Fruit fly (Drosophila melanogaster) whole organism, embryonic: ENCODE data around the gene Dh31.

Experiments used
- Abd-B ChIP-seq: fragments of 200-800 bp; sonication (Bioruptor generic); optimal IDR thresholded peaks from 2 replicates; lab custom pipeline; 2018; ENCODE audit warnings: missing biosample characterization, mild to moderate bottlenecking, missing genetic modification characterization, moderate library complexity
- Antp ChIP-seq: fragments of 200-800 bp; sonication (Bioruptor generic); optimal IDR thresholded peaks from 3 replicates; lab custom pipeline; 2016; ENCODE audit warnings: missing biosample characterization, missing genetic modification characterization
- CG10267 ChIP-seq: fragments of 200-800 bp; sonication (Bioruptor generic); optimal IDR thresholded peaks from 2 replicates; lab custom pipeline; 2018; ENCODE audit warnings: missing biosample characterization, mild to moderate bottlenecking, missing genetic modification characterization, moderate library complexity
- CG10959 ChIP-seq: fragments of 200-800 bp; sonication (Bioruptor generic); IDR thresholded peaks from 2 replicates; pipeline ENCODE4 v1.3.6; 2022; ENCODE audit warnings: missing biosample characterization, missing genetic modification characterization
- CG12155 ChIP-seq: fragments of 200-800 bp; sonication (Bioruptor generic); optimal IDR thresholded peaks from 3 replicates; lab custom pipeline; 2016; ENCODE audit warnings: missing biosample characterization, missing genetic modification characterization
- CG14667 ChIP-seq: fragments of 200-800 bp; sonication (Bioruptor generic); IDR thresholded peaks from 2 replicates; pipeline ENCODE4 v1.3.6; 2022; ENCODE audit warnings: missing biosample characterization, missing genetic modification characterization
- CG15269 ChIP-seq: fragments of 200-800 bp; sonication (Bioruptor generic); optimal IDR thresholded peaks from 2 replicates; lab custom pipeline; 2018; ENCODE audit warnings: missing biosample characterization, mild to moderate bottlenecking, missing genetic modification characterization, moderate library complexity
- CG1529 ChIP-seq: fragments of 200-800 bp; sonication (Bioruptor generic); optimal IDR thresholded peaks from 3 replicates; lab custom pipeline; 2018; ENCODE audit warnings: missing biosample characterization, missing genetic modification characterization
- CG16815 ChIP-seq: fragments of 200-800 bp; sonication (Bioruptor generic); optimal IDR thresholded peaks from 3 replicates; lab custom pipeline; 2017; ENCODE audit warnings: missing biosample characterization, mild to moderate bottlenecking, missing genetic modification characterization
- CG17568 ChIP-seq: fragments of 200-800 bp; sonication (Bioruptor generic); optimal IDR thresholded peaks from 2 replicates; lab custom pipeline; 2018; ENCODE audit warnings: missing biosample characterization, mild to moderate bottlenecking, missing genetic modification characterization, moderate library complexity
- CG1792 ChIP-seq: fragments of 200-800 bp; sonication (Bioruptor generic); optimal IDR thresholded peaks from 2 replicates; lab custom pipeline; 2016; ENCODE audit warnings: missing biosample characterization, missing genetic modification characterization
- CG2202 ChIP-seq: fragments of 200-800 bp; sonication (Bioruptor generic); optimal IDR thresholded peaks from 2 replicates; lab custom pipeline; 2018; ENCODE audit warnings: missing biosample characterization, mild to moderate bottlenecking, missing genetic modification characterization
- CG33213 ChIP-seq: fragments of 200-800 bp; sonication (Bioruptor generic); optimal IDR thresholded peaks from 3 replicates; lab custom pipeline; 2016; ENCODE audit warnings: missing biosample characterization, missing genetic modification characterization
- CG33557 ChIP-seq: fragments of 200-800 bp; sonication (Bioruptor generic); optimal IDR thresholded peaks from 2 replicates; lab custom pipeline; 2019; ENCODE audit warnings: missing biosample characterization, mild to moderate bottlenecking, missing genetic modification characterization, moderate library complexity
- CG3995 ChIP-seq: fragments of 200-800 bp; sonication (Bioruptor generic); optimal IDR thresholded peaks from 3 replicates; lab custom pipeline; 2016; ENCODE audit warnings: missing biosample characterization, missing genetic modification characterization
- CG5180 ChIP-seq: fragments of 200-800 bp; sonication (Bioruptor generic); optimal IDR thresholded peaks from 3 replicates; lab custom pipeline; 2017; ENCODE audit warnings: missing biosample characterization, missing genetic modification characterization, mild to moderate bottlenecking, moderate library complexity, missing genetic modification reagents
- CG7271 ChIP-seq: fragments of 200-800 bp; sonication (Bioruptor generic); optimal IDR thresholded peaks from 2 replicates; lab custom pipeline; 2018; ENCODE audit warnings: missing biosample characterization, mild to moderate bottlenecking, missing genetic modification characterization, moderate library complexity
- CG7963 ChIP-seq: fragments of 200-800 bp; sonication (Bioruptor generic); IDR thresholded peaks from 3 replicates; pipeline ENCODE4 v1.3.6; 2022; ENCODE audit warnings: missing biosample characterization, missing genetic modification characterization; ENCODE audit not compliant: partially characterized antibody
- CG7987 ChIP-seq: fragments of 200-800 bp; sonication (Bioruptor generic); optimal IDR thresholded peaks from 2 replicates; lab custom pipeline; 2018; ENCODE audit warnings: missing biosample characterization, mild to moderate bottlenecking, missing genetic modification characterization, moderate library complexity
- CG8089 ChIP-seq: fragments of 200-800 bp; sonication (Bioruptor generic); optimal IDR thresholded peaks from 3 replicates; lab custom pipeline; 2016; ENCODE audit warnings: missing biosample characterization, missing genetic modification characterization
- CG9817 ChIP-seq: fragments of 200-800 bp; sonication (Bioruptor generic); optimal IDR thresholded peaks from 2 replicates; lab custom pipeline; 2018; ENCODE audit warnings: missing biosample characterization, mild to moderate bottlenecking, missing genetic modification characterization, moderate library complexity
- CG9876 ChIP-seq: fragments of 200-800 bp; sonication (Bioruptor generic); optimal IDR thresholded peaks from 2 replicates; lab custom pipeline; 2016; ENCODE audit warnings: missing biosample characterization, missing genetic modification characterization
- Camta ChIP-seq: fragments of 200-800 bp; sonication (Bioruptor generic); optimal IDR thresholded peaks from 2 replicates; lab custom pipeline; 2016; ENCODE audit warnings: missing biosample characterization, missing genetic modification characterization
- Fer3 ChIP-seq: fragments of 200-800 bp; sonication (Bioruptor generic); optimal IDR thresholded peaks from 2 replicates; lab custom pipeline; 2018; ENCODE audit warnings: missing biosample characterization, mild to moderate bottlenecking, missing genetic modification characterization, moderate library complexity
- Hsf ChIP-seq: fragments of 200-800 bp; sonication (Bioruptor generic); optimal IDR thresholded peaks from 3 replicates; lab custom pipeline; 2016; ENCODE audit warnings: missing biosample characterization, missing genetic modification characterization
- MTF-1 ChIP-seq: fragments of 200-800 bp; sonication (Bioruptor generic); optimal IDR thresholded peaks from 2 replicates; lab custom pipeline; 2018; ENCODE audit warnings: missing biosample characterization, mild to moderate bottlenecking, missing genetic modification characterization, borderline replicate concordance
- Neu2 ChIP-seq: fragments of 200-800 bp; sonication (Bioruptor generic); optimal IDR thresholded peaks from 3 replicates; lab custom pipeline; 2016; ENCODE audit warnings: missing biosample characterization, missing genetic modification characterization, borderline replicate concordance
- ab ChIP-seq: fragments of 200-800 bp; sonication (Bioruptor generic); optimal IDR thresholded peaks from 2 replicates; lab custom pipeline; 2016; ENCODE audit warnings: missing biosample characterization, missing genetic modification characterization
- ara ChIP-seq: fragments of 200-800 bp; sonication (Bioruptor generic); IDR thresholded peaks from 2 replicates; pipeline ENCODE4 v1.3.6; 2022; ENCODE audit warnings: missing biosample characterization, missing genetic modification characterization
- cas ChIP-seq: fragments of 200-800 bp; sonication (Bioruptor generic); IDR thresholded peaks from 2 replicates; pipeline ENCODE4 v1.3.6; 2022; ENCODE audit warnings: missing biosample characterization, missing genetic modification characterization
- chn ChIP-seq: fragments of 200-800 bp; sonication (Bioruptor generic); optimal IDR thresholded peaks from 2 replicates; lab custom pipeline; 2016; ENCODE audit warnings: missing biosample characterization, missing genetic modification characterization
- ems ChIP-seq: fragments of 200-800 bp; sonication (Bioruptor generic); optimal IDR thresholded peaks from 3 replicates; lab custom pipeline; 2016; ENCODE audit warnings: missing biosample characterization, missing genetic modification characterization
- gce ChIP-seq: fragments of 200-800 bp; sonication (Bioruptor generic); IDR thresholded peaks from 3 replicates; pipeline ENCODE4 v1.3.6; 2022; ENCODE audit warnings: missing biosample characterization, missing genetic modification characterization
- gro ChIP-seq: fragments of 200-800 bp; sonication (Bioruptor generic); optimal IDR thresholded peaks from 2 replicates; lab custom pipeline; 2016; ENCODE audit warnings: missing biosample characterization, missing genetic modification characterization
- insv ChIP-seq, 2 experiments: fragments of 200-800 bp; sonication (Bioruptor generic); optimal IDR thresholded peaks; 3 replicates each; lab custom pipeline; 2016 to 2018; ENCODE audit warnings: missing biosample characterization in 2 of 2, missing genetic modification characterization in 2 of 2
- jing ChIP-seq: fragments of 200-800 bp; sonication (Bioruptor generic); optimal IDR thresholded peaks from 2 replicates; lab custom pipeline; 2018; ENCODE audit warnings: missing biosample characterization, mild to moderate bottlenecking, missing genetic modification characterization
- klu ChIP-seq: fragments of 200-800 bp; sonication (Bioruptor generic); IDR thresholded peaks from 2 replicates; pipeline ENCODE4 v1.3.6; 2022; ENCODE audit warnings: missing biosample characterization, missing genetic modification characterization
- luna ChIP-seq: fragments of 200-800 bp; sonication (Bioruptor generic); optimal IDR thresholded peaks from 2 replicates; lab custom pipeline; 2016; ENCODE audit warnings: missing biosample characterization, missing genetic modification characterization
- org-1 ChIP-seq: fragments of 200-800 bp; sonication (Bioruptor generic); optimal IDR thresholded peaks from 2 replicates; lab custom pipeline; 2017; ENCODE audit warnings: missing biosample characterization, missing genetic modification characterization
- phol ChIP-seq: fragments of 200-800 bp; sonication (Bioruptor generic); optimal IDR thresholded peaks from 3 replicates; lab custom pipeline; 2018; ENCODE audit warnings: missing biosample characterization, mild to moderate bottlenecking, missing genetic modification characterization, moderate library complexity
- run ChIP-seq: fragments of 200-800 bp; sonication (Bioruptor generic); optimal IDR thresholded peaks from 3 replicates; lab custom pipeline; 2018; ENCODE audit warnings: missing biosample characterization, mild to moderate bottlenecking, missing genetic modification characterization
- sc ChIP-seq, 3 experiments: fragments of >200 bp in 2 of 3; fragments of 200-800 bp in 1 of 3; sonication (Bioruptor generic) in 1 of 3; optimal IDR thresholded peaks; 2 replicates in 2 of 3; 3 replicates in 1 of 3; lab custom pipeline; 2017; ENCODE audit warnings: mild to moderate bottlenecking in 1 of 3, missing biosample characterization in 1 of 3, missing genetic modification characterization in 1 of 3, missing genetic modification reagents in 1 of 3
- scrt ChIP-seq: fragments of 200-800 bp; sonication (Bioruptor generic); optimal IDR thresholded peaks from 2 replicates; lab custom pipeline; 2018; ENCODE audit warnings: missing biosample characterization, mild to moderate bottlenecking, missing genetic modification characterization, moderate library complexity
- slbo ChIP-seq: fragments of 200-800 bp; sonication (Bioruptor generic); IDR thresholded peaks from 2 replicates; pipeline ENCODE4 v1.3.6; 2022; ENCODE audit warnings: missing biosample characterization, missing genetic modification characterization
- sr ChIP-seq: fragments of 200-800 bp; sonication (Bioruptor generic); IDR thresholded peaks from 3 replicates; pipeline ENCODE4 v1.3.6; 2022; ENCODE audit warnings: missing biosample characterization, missing genetic modification characterization
- sug ChIP-seq: fragments of 200-800 bp; optimal IDR thresholded peaks from 2 replicates; lab custom pipeline; 2019; ENCODE audit warnings: missing biosample characterization, mild to moderate bottlenecking, missing genetic modification characterization, moderate library complexity
- tgo ChIP-seq: fragments of 200-800 bp; sonication (Bioruptor generic); IDR thresholded peaks from 3 replicates; pipeline ENCODE4 v1.3.6; 2022; ENCODE audit warnings: missing biosample characterization, missing genetic modification characterization
- tx ChIP-seq: fragments of 200-800 bp; sonication (Bioruptor generic); optimal IDR thresholded peaks from 2 replicates; lab custom pipeline; 2016; ENCODE audit warnings: missing biosample characterization, missing genetic modification characterization

The Dh31 gene

dm6 chr2L:8534515-8535295, 28.1 kb upstream of the Dh31 start (continued):
- TF ChIP-seq CG16815 (peak; percentile 88), cas (GFP tag; lab: Robert Waterston, UW) (peak; percentile 74), CG12155 (GFP tag; lab: Kevin White, UChicago) (peak; percentile 82), Camta (GFP tag; lab: Kevin White, UChicago) (peak; percentile 79), Fer3 (tag; lab: Kevin White, UChicago) (peak; percentile 93), gce (GFP tag; lab: Robert Waterston, UW) (peak; percentile 90), CG10959 (GFP tag; lab: Robert Waterston, UW) (peak; percentile 78), jing (GFP tag; lab: Kevin White, UChicago) (peak; percentile 98), CG5180 (GFP tag; lab: Kevin White, UChicago) (peak; percentile 91), run (tag; lab: Kevin White, UChicago) (peak; percentile 96), CG33557 (GFP tag; lab: Kevin White, UChicago) (peak; percentile 84), CG3995 (GFP tag; lab: Kevin White, UChicago) (peak; percentile 20), CG14667 (GFP tag; lab: Robert Waterston, UW) (no peak; the same call in none of the 2 replicates), CG9876 (GFP tag; lab: Kevin White, UChicago) (peak; percentile 39), org-1 (GFP tag; lab: Kevin White, UChicago) (peak; percentile 93), scrt (peak; percentile 85), luna (GFP tag; lab: Kevin White, UChicago) (no peak), tgo (GFP tag; lab: Robert Waterston, UW) (peak; percentile 94), CG10267 (peak; percentile 86), MTF-1 (GFP tag; lab: Kevin White, UChicago) (peak; percentile 73), Abd-B (GFP tag; lab: Kevin White, UChicago) (peak; percentile 96), CG7963 (no peak), CG8089 (GFP tag; lab: Kevin White, UChicago) (peak; percentile 83), CG2202 (tag; lab: Kevin White, UChicago) (peak; percentile 89), chn (GFP tag; lab: Kevin White, UChicago) (peak; percentile 92), Hsf (GFP tag; lab: Kevin White, UChicago) (peak; percentile 90), tx (GFP tag; lab: Kevin White, UChicago) (peak; percentile 74), Antp (peak; percentile 75), gro (no peak), CG17568 (GFP tag; lab: Kevin White, UChicago) (peak; percentile 94), ems (peak; percentile 90), CG1792 (GFP tag; lab: Kevin White, UChicago) (peak; percentile 40), CG15269 (tag; lab: Kevin White, UChicago) (peak; percentile 96), sr (GFP tag; lab: Robert Waterston, UW) (peak; percentile 70; the same call in 2 of the 3 replicates), slbo (GFP tag; lab: Robert Waterston, UW) (peak; percentile 85), phol (tag; lab: Kevin White, UChicago) (peak; percentile 97), sc (optimal IDR thresholded peaks at IDR 0.05; lab: Kevin White, UChicago) (no peak), sc (GFP tag; optimal IDR thresholded peaks at IDR 0.05; lab: Kevin White, UChicago) (peak; percentile 97), CG1529 (GFP tag; lab: Kevin White, UChicago) (peak; percentile 98), ara (peak; percentile 91), klu (GFP tag; lab: Robert Waterston, UW) (peak; percentile 82), sug (tag; lab: Kevin White, UChicago) (peak; percentile 78), CG9817 (tag; lab: Kevin White, UChicago) (peak; percentile 93), insv (GFP tag; optimal IDR thresholded peaks at IDR 0.05; lab: Kevin White, UChicago) (peak in 1 of 2 experiments; percentile 51), CG7271 (tag; lab: Kevin White, UChicago) (peak; percentile 60), CG7987 (GFP tag; lab: Kevin White, UChicago) (peak; percentile 89), ab (GFP tag; lab: Kevin White, UChicago) (no peak), Neu2 (GFP tag; lab: Kevin White, UChicago) (no peak), CG33213 (GFP tag; lab: Kevin White, UChicago) (peak; percentile 67)
